Worm (Caenorhabditis elegans): ENCODE data around the gene rad-50.

ce11 chrV:12209951-12210350 lies 35.5 kb upstream of the rad-50 start:
- TF ChIP-seq klf-2 (GFP tag; conservative IDR thresholded peaks at IDR 0.05), result no peak
- TF ChIP-seq flt-1 (GFP tag; IDR thresholded peaks at IDR 0.05), result no peak
- TF ChIP-seq med-1 (GFP tag; optimal IDR thresholded peaks at IDR 0.05; ENCODE audit: insufficient read depth), result no peak
- TF ChIP-seq ref-1 (GFP tag; conservative IDR thresholded peaks at IDR 0.05), result no peak
- no peak for TF ChIP-seq ztf-29 (GFP tag; IDR thresholded peaks at IDR 0.05)
- TF ChIP-seq cog-1 (tag; optimal IDR thresholded peaks at IDR 0.05), result no peak
